Worm (Caenorhabditis elegans) whole organism, early embryonic: ENCODE measurements around the gene cutl-11.

Source experiments
- B0310.2 ChIP-seq: sonication (generic microtip); optimal IDR thresholded peaks from 2 replicates; lab custom pipeline; 2016; ENCODE audit warnings: mild to moderate bottlenecking, missing genetic modification characterization, missing compliant biosample characterization
- F13C5.2 ChIP-seq: sonication (generic microtip); optimal IDR thresholded peaks from 2 replicates; lab custom pipeline; 2017; ENCODE audit warnings: mild to moderate bottlenecking, missing genetic modification characterization, inconsistent platforms, missing compliant biosample characterization
- aly-1 ChIP-seq: sonication (generic microtip); optimal IDR thresholded peaks from 2 replicates; lab custom pipeline; 2016; ENCODE audit warnings: missing genetic modification characterization, missing compliant biosample characterization
- ama-1 ChIP-seq: fragments of 150-350 bp; optimal IDR thresholded peaks from 2 replicates; lab custom pipeline; 2014
- ceh-13 ChIP-seq: fragments of 200-800 bp; sonication (Bioruptor generic); optimal IDR thresholded peaks from 2 replicates; lab custom pipeline; 2018; ENCODE audit warnings: mild to moderate bottlenecking, missing genetic modification characterization, missing compliant biosample characterization
- ceh-36 ChIP-seq: sonication (generic microtip); optimal IDR thresholded peaks from 2 replicates; lab custom pipeline; 2016; ENCODE audit warnings: missing genetic modification characterization, inconsistent platforms, missing compliant biosample characterization
- ets-7 ChIP-seq: sonication (generic microtip); optimal IDR thresholded peaks from 2 replicates; lab custom pipeline; 2016; ENCODE audit warnings: missing genotype, missing genetic modification characterization, missing compliant biosample characterization
- flt-1 ChIP-seq: fragments of 200-800 bp; sonication (Bioruptor generic); IDR thresholded peaks from 2 replicates; pipeline ENCODE4 v1.3.6; 2022; ENCODE audit warnings: missing genetic modification characterization, missing compliant biosample characterization
- hmbx-1 ChIP-seq: sonication (generic microtip); optimal IDR thresholded peaks from 2 replicates; lab custom pipeline; 2016; ENCODE audit warnings: mild to moderate bottlenecking, missing genetic modification characterization, missing compliant biosample characterization
- hmg-4 ChIP-seq: fragments of 200-800 bp; sonication (Bioruptor generic); optimal IDR thresholded peaks from 2 replicates; lab custom pipeline; 2018; ENCODE audit warnings: mild to moderate bottlenecking, missing genetic modification characterization, missing compliant biosample characterization
- hnd-1 ChIP-seq: sonication (generic microtip); optimal IDR thresholded peaks from 2 replicates; lab custom pipeline; 2016; ENCODE audit warnings: missing genetic modification characterization, missing compliant biosample characterization
- pes-1 ChIP-seq: fragments of 200-800 bp; sonication (Bioruptor generic); IDR thresholded peaks from 2 replicates; pipeline ENCODE4 v1.3.6; 2022; ENCODE audit warnings: missing genetic modification reagents, missing genetic modification characterization, missing compliant biosample characterization
- scrt-1 ChIP-seq: fragments of 200-800 bp; sonication (Bioruptor generic); IDR thresholded peaks from 2 replicates; pipeline ENCODE4 v1.3.6; 2022; ENCODE audit warnings: missing genetic modification characterization, missing compliant biosample characterization
- sea-1 ChIP-seq: fragments of 200-800 bp; sonication (Bioruptor generic); conservative IDR thresholded peaks from 2 replicates; pipeline ENCODE4 v1.3.6; 2022; ENCODE audit warnings: missing genetic modification characterization, missing compliant biosample characterization
- tbx-11 ChIP-seq: fragments of 200-800 bp; sonication (Bioruptor generic); IDR thresholded peaks from 2 replicates; pipeline ENCODE4 v1.3.6; 2022; ENCODE audit warnings: missing genetic modification characterization, missing compliant biosample characterization
- tbx-37 ChIP-seq: fragments of 200-800 bp; sonication (Bioruptor generic); conservative IDR thresholded peaks from 2 replicates; pipeline ENCODE4 v1.3.6; 2022; ENCODE audit warnings: missing genetic modification reagents, missing genetic modification characterization, missing compliant biosample characterization
- tra-4 ChIP-seq: sonication (generic microtip); optimal IDR thresholded peaks from 2 replicates; lab custom pipeline; 2017; ENCODE audit warnings: missing genetic modification characterization, missing compliant biosample characterization

Gene cutl-11

DNA sequence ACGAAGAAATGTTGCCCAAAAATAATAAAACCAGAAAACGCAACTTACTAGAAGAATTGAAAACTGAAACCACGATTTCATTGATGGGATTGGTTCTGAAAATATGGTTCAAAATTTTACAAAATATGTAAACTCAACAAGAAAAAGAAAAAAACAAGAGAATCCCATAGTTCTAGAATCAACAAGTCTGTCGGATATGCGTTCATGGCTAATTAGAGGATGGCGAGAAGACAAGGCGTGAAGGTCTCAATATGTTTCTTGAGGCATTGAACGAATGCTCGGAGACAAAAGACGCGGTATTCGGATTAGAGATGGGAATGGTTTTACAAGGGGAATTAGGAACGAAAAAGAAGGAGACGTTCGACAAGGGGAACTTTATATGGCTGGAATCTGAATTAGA, at the start of gene cutl-11:
Gene cutl-11 (minus strand): TSS at position 101 of the 400 bp plus-strand sequence.
- TF ChIP-seq ama-1 (lab: Kevin White, UChicago) (no peak), flt-1 (GFP tag; lab: Robert Waterston, UW) (no peak), tbx-11 (GFP tag; lab: Robert Waterston, UW) (no peak), hnd-1 (tag; lab: Kevin White, UChicago) (no peak), ceh-36 (tag; lab: Kevin White, UChicago) (no peak), ets-7 (tag; lab: Kevin White, UChicago) (no peak), tra-4 (tag; lab: Kevin White, UChicago) (no peak), pes-1 (GFP tag; lab: Robert Waterston, UW) (no peak), hmbx-1 (no peak), tbx-37 (no peak), B0310.2 (tag; lab: Kevin White, UChicago) (no peak), F13C5.2 (tag; lab: Kevin White, UChicago) (no peak), sea-1 (GFP tag; lab: Robert Waterston, UW) (no peak), aly-1 (no peak), hmg-4 (GFP tag; lab: Kevin White, UChicago) (no peak), ceh-13 (GFP tag; lab: Kevin White, UChicago) (no peak)

ce11 chrX:11700263-11700662, 49.6 kb upstream of the cutl-11 start, which contains the start of gene C44C10.15:
C44C10.15 (minus strand) TSS chrX:11700363.
- TF ChIP-seq ceh-13 (GFP tag; lab: Kevin White, UChicago), result no peak
- no peak for TF ChIP-seq tbx-37
- TF ChIP-seq hnd-1 (tag; lab: Kevin White, UChicago), result no peak
- no peak for TF ChIP-seq ceh-36 (tag; lab: Kevin White, UChicago)
- TF ChIP-seq pes-1 (GFP tag; lab: Robert Waterston, UW), result no peak
- TF ChIP-seq ama-1 (lab: Kevin White, UChicago), result no peak
- no peak for TF ChIP-seq tra-4 (tag; lab: Kevin White, UChicago)

DNA sequence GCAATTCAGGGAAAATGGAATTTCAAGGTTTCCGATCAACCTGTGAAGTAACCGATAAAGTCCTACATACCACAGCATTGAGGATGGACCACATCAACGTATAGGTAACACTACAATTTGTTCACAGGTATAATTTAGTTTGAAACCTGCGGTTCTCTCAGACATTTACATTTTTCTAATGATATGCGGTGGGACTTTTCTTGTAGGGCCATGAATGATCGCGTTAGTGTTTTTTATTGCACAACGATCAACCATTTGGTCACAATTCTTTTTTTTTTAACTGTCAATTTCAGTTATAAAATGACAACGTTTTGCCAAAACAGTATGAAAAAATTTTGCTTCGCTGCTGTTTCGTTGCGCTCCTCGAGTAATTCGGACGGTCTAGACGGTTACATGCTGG, 46.0 kb upstream of the cutl-11 start, which contains the start of gene C44C10.12:
Gene C44C10.12 (plus strand): TSS at position 301 of the 400 bp plus-strand sequence.
- TF ChIP-seq tbx-11 (GFP tag; lab: Robert Waterston, UW) (no peak), scrt-1 (GFP tag; lab: Robert Waterston, UW) (no peak), hmbx-1 (no peak), pes-1 (GFP tag; lab: Robert Waterston, UW) (no peak), aly-1 (no peak), F13C5.2 (tag; lab: Kevin White, UChicago) (no peak), hmg-4 (GFP tag; lab: Kevin White, UChicago) (no peak), flt-1 (GFP tag; lab: Robert Waterston, UW) (no peak), ama-1 (lab: Kevin White, UChicago) (no peak), hnd-1 (tag; lab: Kevin White, UChicago) (no peak), tbx-37 (no peak), sea-1 (GFP tag; lab: Robert Waterston, UW) (no peak), ceh-36 (tag; lab: Kevin White, UChicago) (no peak), ets-7 (tag; lab: Kevin White, UChicago) (no peak), ceh-13 (GFP tag; lab: Kevin White, UChicago) (no peak), B0310.2 (tag; lab: Kevin White, UChicago) (no peak), tra-4 (tag; lab: Kevin White, UChicago) (no peak)

ce11 chrX:11693092-11693491, 42.4 kb upstream of the cutl-11 start, which contains the start of gene smcl-1:
smcl-1 (plus strand) TSS chrX:11693464.
- TF ChIP-seq scrt-1 (GFP tag; lab: Robert Waterston, UW), result no peak
- TF ChIP-seq tbx-37, result 0 out of 2 replicates have a peak, but pooled peaks have one; percentile 41

DNA sequence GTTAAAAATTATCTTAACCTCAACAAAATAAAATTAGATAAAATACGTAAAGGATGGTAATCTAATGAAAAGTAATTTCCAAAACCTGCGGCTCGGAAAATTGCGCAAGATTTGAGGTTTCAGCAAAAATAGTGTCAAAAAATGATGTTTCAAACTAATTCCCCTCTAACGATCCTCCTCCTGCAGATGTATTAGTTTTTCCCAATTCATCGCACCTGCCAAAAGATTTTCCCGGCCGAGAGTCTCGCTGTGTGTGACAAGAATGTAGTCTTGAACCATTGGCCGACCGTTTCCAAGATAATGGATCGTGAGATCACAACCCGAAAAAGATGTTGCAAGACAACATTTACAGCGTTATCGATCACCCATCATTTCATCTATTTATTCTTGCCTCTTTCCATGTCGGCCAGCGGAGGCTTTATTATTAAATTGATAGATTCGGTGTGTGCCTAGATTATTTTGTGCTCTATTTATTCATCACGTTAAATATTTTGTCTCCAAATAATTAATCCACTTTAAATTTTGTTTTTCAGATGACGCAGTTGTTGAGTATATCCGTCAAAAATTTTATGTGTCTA, 39.5 kb upstream of the cutl-11 start, which contains the start of the genes C44C10.10 and C44C10.5:
Gene C44C10.10 (plus strand): TSS at position 301 of the 578 bp plus-strand sequence.
Gene C44C10.5 (plus strand): TSS at position 528 of the 578 bp plus-strand sequence.
- TF ChIP-seq tbx-37 (no peak), ceh-13 (GFP tag; lab: Kevin White, UChicago) (no peak), flt-1 (GFP tag; lab: Robert Waterston, UW) (no peak), B0310.2 (tag; lab: Kevin White, UChicago) (no peak), tra-4 (tag; lab: Kevin White, UChicago) (no peak), tbx-11 (GFP tag; lab: Robert Waterston, UW) (no peak), F13C5.2 (tag; lab: Kevin White, UChicago) (no peak), hmbx-1 (no peak), ceh-36 (tag; lab: Kevin White, UChicago) (no peak), scrt-1 (GFP tag; lab: Robert Waterston, UW) (no peak), pes-1 (GFP tag; lab: Robert Waterston, UW) (no peak), hnd-1 (tag; lab: Kevin White, UChicago) (no peak), hmg-4 (GFP tag; lab: Kevin White, UChicago) (no peak), ets-7 (tag; lab: Kevin White, UChicago) (no peak)

- no peak for TF ChIP-seq ama-1 (lab: Kevin White, UChicago)
- no peak for TF ChIP-seq flt-1 (GFP tag; lab: Robert Waterston, UW)
- no peak for TF ChIP-seq hmg-4 (GFP tag; lab: Kevin White, UChicago)
- TF ChIP-seq sea-1 (GFP tag; lab: Robert Waterston, UW), result no peak
Observed at ce11 chrX:11687836-11688319, 37.2 kb upstream of the cutl-11 start, which contains the start of gene C44C10.7. C44C10.7 (minus strand) TSS chrX:11688269.

DNA sequence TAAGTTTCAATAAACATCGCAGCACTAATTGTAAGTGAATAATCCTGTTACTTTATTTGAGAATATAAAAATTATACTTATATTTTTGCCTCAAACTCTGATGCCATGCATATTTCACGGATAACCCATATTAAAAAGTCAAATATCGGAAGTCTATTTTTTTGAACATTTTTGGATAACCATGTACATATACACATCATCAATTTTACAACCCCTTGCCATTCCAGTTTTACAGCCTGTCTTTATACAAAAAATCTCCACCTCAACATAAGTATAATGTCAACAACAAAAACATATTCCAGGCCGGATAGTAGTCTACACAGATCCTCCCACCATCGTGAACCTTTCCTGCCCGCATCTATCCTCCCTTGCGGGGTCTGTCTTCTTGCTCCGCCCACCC, 33.6 kb upstream of the cutl-11 start, which contains the start of gene hnd-1:
Gene hnd-1 (plus strand): TSS at position 301 of the 400 bp plus-strand sequence.
- no peak for TF ChIP-seq ceh-13 (GFP tag; lab: Kevin White, UChicago)
- no peak for TF ChIP-seq pes-1 (GFP tag; lab: Robert Waterston, UW)
- no peak for TF ChIP-seq tbx-11 (GFP tag; lab: Robert Waterston, UW)
- no peak for TF ChIP-seq flt-1 (GFP tag; lab: Robert Waterston, UW)
- no peak for TF ChIP-seq ceh-36 (tag; lab: Kevin White, UChicago)
- no peak for TF ChIP-seq ets-7 (tag; lab: Kevin White, UChicago)
- TF ChIP-seq ama-1 (lab: Kevin White, UChicago), result no peak
- no peak for TF ChIP-seq tbx-37
- no peak for TF ChIP-seq sea-1 (GFP tag; lab: Robert Waterston, UW)
- no peak for TF ChIP-seq B0310.2 (tag; lab: Kevin White, UChicago)
- no peak for TF ChIP-seq F13C5.2 (tag; lab: Kevin White, UChicago)
- TF ChIP-seq scrt-1 (GFP tag; lab: Robert Waterston, UW), result no peak
- TF ChIP-seq hnd-1 (tag; lab: Kevin White, UChicago), result no peak
- no peak for TF ChIP-seq hmg-4 (GFP tag; lab: Kevin White, UChicago)
- TF ChIP-seq tra-4 (tag; lab: Kevin White, UChicago), result no peak
- TF ChIP-seq aly-1, result no peak
- TF ChIP-seq hmbx-1, result no peak
